Fruit fly (Drosophila melanogaster) whole organism, wandering third instar larva: ENCODE results near the gene vari.

Experiments
- Abd-B ChIP-seq: fragments of >200 bp; optimal IDR thresholded peaks from 2 replicates; lab custom pipeline; 2017; ENCODE audit warnings: missing biosample characterization, missing genetic modification characterization
- CG32264 ChIP-seq: fragments of 200-800 bp; sonication (Bioruptor generic); optimal IDR thresholded peaks from 2 replicates; lab custom pipeline; 2016; ENCODE audit warnings: missing biosample characterization, missing genetic modification characterization
- CG9705 ChIP-seq: fragments of 200-800 bp; sonication (Bioruptor generic); optimal IDR thresholded peaks from 2 replicates; lab custom pipeline; 2018; ENCODE audit warnings: missing biosample characterization, mild to moderate bottlenecking, missing genetic modification characterization
- CrebA ChIP-seq: fragments of 200-800 bp; sonication (Bioruptor generic); optimal IDR thresholded peaks from 2 replicates; lab custom pipeline; 2016; ENCODE audit warnings: missing biosample characterization, mild to moderate bottlenecking, missing genetic modification characterization, borderline replicate concordance
- Dif ChIP-seq: fragments of 200-275, 200-300 bp; sonication (Bioruptor generic); optimal IDR thresholded peaks from 2 replicates; lab custom pipeline; 2018; ENCODE audit warnings: missing biosample characterization, missing genetic modification characterization; ENCODE audit not compliant: partially characterized antibody
- HLH106 ChIP-seq: fragments of 200-800 bp; optimal IDR thresholded peaks from 3 replicates; lab custom pipeline; 2019; ENCODE audit warnings: missing biosample characterization, mild to moderate bottlenecking, missing genetic modification characterization, moderate library complexity
- Hr78 ChIP-seq: fragments of >200 bp; optimal IDR thresholded peaks from 2 replicates; lab custom pipeline; 2017; ENCODE audit warnings: missing biosample characterization, missing genetic modification characterization
- Hr83 ChIP-seq: fragments of 200-300 bp; sonication (Bioruptor generic); optimal IDR thresholded peaks from 2 replicates; lab custom pipeline; 2016; ENCODE audit warnings: missing biosample characterization, mild to moderate bottlenecking, missing genetic modification characterization, moderate library complexity; ENCODE audit not compliant: poor library complexity, severe bottlenecking
- Jra ChIP-seq: sonication (Bioruptor generic); optimal IDR thresholded peaks from 2 replicates; lab custom pipeline; 2016; ENCODE audit warnings: missing biosample characterization, missing genetic modification characterization
- Mio ChIP-seq: sonication (Bioruptor generic); optimal IDR thresholded peaks from 2 replicates; lab custom pipeline; 2016; ENCODE audit warnings: missing biosample characterization, missing genetic modification characterization
- Myc ChIP-seq: fragments of >200 bp; optimal IDR thresholded peaks from 2 replicates; lab custom pipeline; 2017
- OdsH ChIP-seq: fragments of 200-800 bp; sonication (Bioruptor generic); optimal IDR thresholded peaks from 2 replicates; lab custom pipeline; 2016; ENCODE audit warnings: missing biosample characterization, mild to moderate bottlenecking, missing genetic modification characterization
- Rel ChIP-seq, 2 experiments: fragments of 200-800 bp; sonication (Bioruptor generic) in 1 of 2; optimal IDR thresholded peaks; 2 replicates in 1 of 2; 3 replicates in 1 of 2; lab custom pipeline; 2016 to 2019; ENCODE audit warnings: mild to moderate bottlenecking in 2 of 2, missing biosample characterization in 2 of 2, missing genetic modification characterization in 2 of 2, moderate library complexity in 1 of 2
- Sp1 ChIP-seq: fragments of 200-800 bp; sonication (Bioruptor generic); optimal IDR thresholded peaks from 3 replicates; lab custom pipeline; 2019; ENCODE audit warnings: missing biosample characterization, mild to moderate bottlenecking, missing genetic modification characterization, moderate library complexity
- Vsx2 ChIP-seq: fragments of 200-300, 225-300 bp; sonication (Bioruptor generic); optimal IDR thresholded peaks from 2 replicates; lab custom pipeline; 2018; ENCODE audit warnings: missing biosample characterization, missing genetic modification characterization; ENCODE audit not compliant: partially characterized antibody
- brk ChIP-seq: fragments of 200-800 bp; sonication (Bioruptor generic); optimal IDR thresholded peaks from 2 replicates; lab custom pipeline; 2016; ENCODE audit warnings: missing biosample characterization, mild to moderate bottlenecking, missing genetic modification characterization
- dl ChIP-seq, 2 experiments: fragments of 175-275, 200-275 bp in 1 of 2; fragments of 200-275 bp in 1 of 2; sonication (Bioruptor generic); optimal IDR thresholded peaks; lab custom pipeline; 2018; ENCODE audit warnings: mild to moderate bottlenecking in 2 of 2, missing biosample characterization in 2 of 2, missing genetic modification characterization in 2 of 2, moderate library complexity in 2 of 2; ENCODE audit not compliant: partially characterized antibody in 2 of 2, insufficient read depth in 1 of 2
- dsf ChIP-seq: sonication (Bioruptor generic); optimal IDR thresholded peaks from 2 replicates; lab custom pipeline; 2016; ENCODE audit warnings: missing biosample characterization, missing genetic modification characterization, borderline replicate concordance
- ey ChIP-seq: fragments of 200-800 bp; sonication (Bioruptor generic); optimal IDR thresholded peaks from 2 replicates; lab custom pipeline; 2016; ENCODE audit warnings: missing biosample characterization, missing genetic modification characterization
- foxo ChIP-seq, 2 experiments: fragments of 200-800 bp; sonication (Bioruptor generic); optimal IDR thresholded peaks; 2 replicates in 1 of 2; 3 replicates in 1 of 2; lab custom pipeline; 2016 to 2017; ENCODE audit warnings: missing biosample characterization in 2 of 2, missing genetic modification characterization in 2 of 2
- fru ChIP-seq: fragments of 200-800 bp; sonication (Bioruptor generic); optimal IDR thresholded peaks from 3 replicates; lab custom pipeline; 2016; ENCODE audit warnings: missing biosample characterization, mild to moderate bottlenecking, missing genetic modification characterization
- h ChIP-seq: fragments of 200-800 bp; sonication (Bioruptor generic); optimal IDR thresholded peaks from 3 replicates; lab custom pipeline; 2016; ENCODE audit warnings: missing biosample characterization, mild to moderate bottlenecking, missing genetic modification characterization
- jim ChIP-seq: fragments of 175-275, 200-325 bp; sonication (Bioruptor generic); optimal IDR thresholded peaks from 2 replicates; lab custom pipeline; 2016; ENCODE audit warnings: missing biosample characterization, mild to moderate bottlenecking, missing genetic modification characterization
- psq ChIP-seq: fragments of 200-800 bp; sonication (Bioruptor generic); optimal IDR thresholded peaks from 3 replicates; lab custom pipeline; 2017; ENCODE audit warnings: missing biosample characterization, mild to moderate bottlenecking, missing genetic modification characterization, moderate library complexity
- rgr ChIP-seq: fragments of 200-800 bp; sonication (Bioruptor generic); optimal IDR thresholded peaks from 3 replicates; lab custom pipeline; 2016; ENCODE audit warnings: missing biosample characterization, mild to moderate bottlenecking, missing genetic modification characterization
- sage ChIP-seq: fragments of 200-800 bp; sonication (Bioruptor generic); optimal IDR thresholded peaks from 2 replicates; lab custom pipeline; 2016; ENCODE audit warnings: missing biosample characterization, mild to moderate bottlenecking, missing genetic modification characterization
- tai ChIP-seq: sonication (Bioruptor generic); optimal IDR thresholded peaks from 2 replicates; lab custom pipeline; 2016; ENCODE audit warnings: missing biosample characterization, missing genetic modification characterization
- usp ChIP-seq: fragments of >200 bp; optimal IDR thresholded peaks from 2 replicates; lab custom pipeline; 2017; ENCODE audit warnings: missing biosample characterization, missing genetic modification characterization
- woc ChIP-seq: sonication (Bioruptor generic); optimal IDR thresholded peaks from 2 replicates; lab custom pipeline; 2016; ENCODE audit warnings: missing biosample characterization, mild to moderate bottlenecking, missing genetic modification characterization

vari gene

dm6 chr2L:20829309-20829708 is 32.5 kb upstream of the vari start, which contains the start of gene CG31673:
Gene CG31673, plus strand, starts transcription at chr2L:20829609.
- TF ChIP-seq Vsx2, result no peak
- no peak for TF ChIP-seq jim
- TF ChIP-seq Abd-B (GFP tag; lab: Kevin White, UChicago), result no peak
- peak; percentile 1 for TF ChIP-seq Dif (GFP tag; lab: Kevin White, UChicago)
- TF ChIP-seq Myc (lab: Kevin White, UChicago), result no peak
- TF ChIP-seq dl (GFP tag; optimal IDR thresholded peaks at IDR 0.05; lab: Kevin White, UChicago; ENCODE audit: insufficient read depth in 1 of 2, partially characterized antibody in 2 of 2), result no peak
- TF ChIP-seq CG9705, result no peak
- no peak for TF ChIP-seq psq (GFP tag; lab: Kevin White, UChicago)

- TF ChIP-seq CG9705 (no peak), Mio (GFP tag; lab: Kevin White, UChicago) (no peak), foxo (GFP tag; optimal IDR thresholded peaks at IDR 0.05; lab: Kevin White, UChicago) (no peak), Myc (lab: Kevin White, UChicago) (no peak), dsf (GFP tag; lab: Kevin White, UChicago) (no peak), Hr78 (GFP tag; lab: Kevin White, UChicago) (no peak), woc (no peak), dl (GFP tag; optimal IDR thresholded peaks at IDR 0.05; lab: Kevin White, UChicago; ENCODE audit: insufficient read depth in 1 of 2, partially characterized antibody in 2 of 2) (no peak), Vsx2 (no peak), Hr83 (GFP tag; lab: Kevin White, UChicago) (no peak), h (no peak), psq (GFP tag; lab: Kevin White, UChicago) (no peak), fru (GFP tag; lab: Kevin White, UChicago) (no peak), tai (GFP tag; lab: Kevin White, UChicago) (no peak), ey (GFP tag; lab: Kevin White, UChicago) (no peak), Jra (GFP tag; lab: Kevin White, UChicago) (no peak)
Observed at dm6 chr2L:20828701-20829100, 31.9 kb upstream of the vari start.

dm6 chr2L:20827045-20827444 is 30.2 kb upstream of the vari start:
- no peak for TF ChIP-seq psq (GFP tag; lab: Kevin White, UChicago)
- TF ChIP-seq, all 38 proteins: peak for 0

DNA sequence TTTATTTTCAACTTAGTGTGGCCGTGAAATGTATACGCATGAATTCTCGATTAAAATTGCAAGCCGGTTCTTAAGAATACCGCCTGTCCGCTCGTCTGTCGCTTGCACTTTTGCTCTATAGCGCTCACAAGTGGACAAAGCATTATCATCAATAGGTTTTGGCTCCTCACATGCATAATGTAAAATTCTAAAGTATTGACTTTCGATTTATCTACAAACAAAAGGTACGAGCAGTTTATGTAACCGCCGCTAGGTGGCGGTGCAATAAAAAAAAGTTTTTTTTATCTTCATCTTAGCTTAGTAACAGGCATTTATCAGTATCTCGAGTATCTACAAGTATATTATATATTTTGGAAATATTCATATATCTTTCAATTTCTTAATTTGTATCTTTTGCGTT is 29.4 kb upstream of the vari start:
- no peak for TF ChIP-seq rgr
- TF ChIP-seq sage, result no peak
- no peak for TF ChIP-seq OdsH (GFP tag; lab: Kevin White, UChicago)
- no peak for TF ChIP-seq ey (GFP tag; lab: Kevin White, UChicago)
- no peak for TF ChIP-seq psq (GFP tag; lab: Kevin White, UChicago)
- no peak for TF ChIP-seq usp (GFP tag; lab: Kevin White, UChicago)
- TF ChIP-seq Sp1 (GFP tag; lab: Kevin White, UChicago), result no peak
- no peak for TF ChIP-seq CG32264 (GFP tag; lab: Kevin White, UChicago)
- TF ChIP-seq tai (GFP tag; lab: Kevin White, UChicago), result no peak
- TF ChIP-seq brk, result no peak
- TF ChIP-seq HLH106 (tag; lab: Kevin White, UChicago), result no peak

dm6 chr2L:20825265-20825664 is 28.4 kb upstream of the vari start:
- TF ChIP-seq Sp1 (GFP tag; lab: Kevin White, UChicago) (no peak), Rel (GFP tag; optimal IDR thresholded peaks at IDR 0.05; lab: Kevin White, UChicago) (peak; percentile 58), Rel (tag; optimal IDR thresholded peaks at IDR 0.05; lab: Kevin White, UChicago) (no peak), woc (peak; percentile 10), Hr78 (GFP tag; lab: Kevin White, UChicago) (no peak), Hr83 (GFP tag; lab: Kevin White, UChicago) (peak; percentile 9), CrebA (GFP tag; lab: Kevin White, UChicago) (peak; percentile 3), dl (GFP tag; optimal IDR thresholded peaks at IDR 0.05; lab: Kevin White, UChicago; ENCODE audit: insufficient read depth in 1 of 2, partially characterized antibody in 2 of 2) (peak in 1 of 2 experiments; percentile 14)
- TF ChIP-seq, all 38 proteins: peak for 5
